Worm (Caenorhabditis elegans) whole organism, late embryonic: ENCODE measurements around the gene M03C11.3.

Experiments
- T23F11.4 ChIP-seq: fragments of 200-800 bp; sonication (Bioruptor generic); optimal IDR thresholded peaks from 2 replicates; lab custom pipeline; 2018; ENCODE audit warnings: mild to moderate bottlenecking, missing genetic modification characterization, missing compliant biosample characterization
- ceh-18 ChIP-seq: sonication (generic microtip); optimal IDR thresholded peaks from 2 replicates; lab custom pipeline; 2016; ENCODE audit warnings: missing genetic modification characterization, missing compliant biosample characterization
- ceh-22 ChIP-seq: sonication (generic microtip); optimal IDR thresholded peaks from 2 replicates; lab custom pipeline; 2017; ENCODE audit warnings: missing biosample characterization, missing genetic modification characterization
- ceh-30 ChIP-seq: fragments of 150-350 bp; optimal IDR thresholded peaks from 2 replicates; lab custom pipeline; 2014; ENCODE audit warnings: missing biosample characterization, missing genetic modification characterization
- ceh-34 ChIP-seq: sonication (generic microtip); optimal IDR thresholded peaks from 2 replicates; lab custom pipeline; 2016; ENCODE audit warnings: mild to moderate bottlenecking, missing genetic modification characterization, missing compliant biosample characterization
- ceh-6 ChIP-seq: fragments of 200-800 bp; sonication (Bioruptor generic); optimal IDR thresholded peaks from 2 replicates; lab custom pipeline; 2018; ENCODE audit warnings: mild to moderate bottlenecking, missing genetic modification characterization, missing compliant biosample characterization
- dve-1 ChIP-seq: sonication (generic microtip); optimal IDR thresholded peaks from 2 replicates; lab custom pipeline; 2017; ENCODE audit warnings: antibody characterized with exemption, mild to moderate bottlenecking, missing genetic modification characterization, missing compliant biosample characterization
- eyg-1 ChIP-seq: sonication (generic microtip); optimal IDR thresholded peaks from 2 replicates; lab custom pipeline; 2016; ENCODE audit warnings: missing genotype, missing genetic modification characterization, missing compliant biosample characterization
- nhr-11 ChIP-seq: fragments of 150-350 bp; optimal IDR thresholded peaks from 2 replicates; lab custom pipeline; 2014; ENCODE audit warnings: missing biosample characterization, missing genetic modification characterization
- pag-3 ChIP-seq: sonication (generic microtip); optimal IDR thresholded peaks from 2 replicates; lab custom pipeline; 2016; ENCODE audit warnings: missing compliant biosample characterization, missing genetic modification characterization, borderline replicate concordance
- pha-4 ChIP-seq: fragments of 150-350 bp; optimal IDR thresholded peaks from 2 replicates; lab custom pipeline; 2018; ENCODE audit warnings: missing biosample characterization, missing genetic modification reagents, missing genetic modification characterization
- pqm-1 ChIP-seq: sonication (generic microtip); optimal IDR thresholded peaks from 2 replicates; lab custom pipeline; 2016; ENCODE audit warnings: missing genetic modification characterization, missing compliant biosample characterization
- sdc-2 ChIP-seq: sonication (generic microtip); optimal IDR thresholded peaks from 2 replicates; lab custom pipeline; 2016; ENCODE audit warnings: missing genotype, missing genetic modification characterization, missing compliant biosample characterization

DNA sequence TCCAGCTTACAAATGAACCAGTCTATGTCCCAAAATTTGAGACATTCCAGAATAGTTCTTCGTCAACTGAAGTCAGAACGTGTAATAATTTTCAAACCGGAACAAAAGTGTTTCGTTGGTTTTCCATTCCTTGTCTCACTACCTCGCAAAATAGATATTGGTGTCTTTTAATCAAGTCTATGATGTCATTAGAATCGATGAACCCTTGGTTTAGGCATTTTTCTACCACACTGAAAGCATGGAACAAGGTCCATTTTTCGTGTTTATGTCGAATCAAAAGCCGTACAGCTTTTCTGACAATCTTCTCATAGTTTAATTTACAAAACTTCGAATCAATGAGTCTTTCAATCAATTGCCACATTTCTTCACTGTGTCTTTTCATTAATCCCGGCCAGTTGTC is 41.9 kb downstream of the M03C11.3 start, which contains the start of gene H04D03.7:
- TF ChIP-seq pqm-1 (tag; lab: Kevin White, UChicago) = no peak
- TF ChIP-seq nhr-11 (tag; lab: Kevin White, UChicago) = no peak
- no peak for TF ChIP-seq ceh-30 (tag; lab: Kevin White, UChicago)
- no peak for TF ChIP-seq sdc-2 (tag; lab: Kevin White, UChicago)
- no peak for TF ChIP-seq ceh-34 (tag; lab: Kevin White, UChicago)
- TF ChIP-seq ceh-6 (GFP tag; lab: Kevin White, UChicago) = no peak
- TF ChIP-seq T23F11.4 (GFP tag; lab: Kevin White, UChicago) = no peak
- no peak for TF ChIP-seq pag-3
- TF ChIP-seq ceh-18 (tag; lab: Kevin White, UChicago) = no peak
- TF ChIP-seq eyg-1 (tag; lab: Kevin White, UChicago) = no peak
- no peak for TF ChIP-seq dve-1
- TF ChIP-seq ceh-22 (tag; lab: Kevin White, UChicago) = no peak
- no peak for TF ChIP-seq pha-4 (tag; lab: Kevin White, UChicago)
